Fruit fly (Drosophila melanogaster) whole organism, wandering third instar larva: ENCODE measurements around the gene Fam92.

Experiments
- Abd-B ChIP-seq: fragments of >200 bp; optimal IDR thresholded peaks from 2 replicates; lab custom pipeline; 2017; ENCODE audit warnings: missing biosample characterization, missing genetic modification characterization
- CG32264 ChIP-seq: fragments of 200-800 bp; sonication (Bioruptor generic); optimal IDR thresholded peaks from 2 replicates; lab custom pipeline; 2016; ENCODE audit warnings: missing biosample characterization, missing genetic modification characterization
- CG9705 ChIP-seq: fragments of 200-800 bp; sonication (Bioruptor generic); optimal IDR thresholded peaks from 2 replicates; lab custom pipeline; 2018; ENCODE audit warnings: missing biosample characterization, mild to moderate bottlenecking, missing genetic modification characterization
- CrebA ChIP-seq: fragments of 200-800 bp; sonication (Bioruptor generic); optimal IDR thresholded peaks from 2 replicates; lab custom pipeline; 2016; ENCODE audit warnings: missing biosample characterization, mild to moderate bottlenecking, missing genetic modification characterization, borderline replicate concordance
- Dfd ChIP-seq: fragments of >200 bp; optimal IDR thresholded peaks from 2 replicates; lab custom pipeline; 2017; ENCODE audit warnings: missing biosample characterization, missing genetic modification characterization
- HLH106 ChIP-seq: fragments of 200-800 bp; optimal IDR thresholded peaks from 3 replicates; lab custom pipeline; 2019; ENCODE audit warnings: missing biosample characterization, mild to moderate bottlenecking, missing genetic modification characterization, moderate library complexity
- Hnf4 ChIP-seq: fragments of 200-800 bp; sonication (Bioruptor generic); optimal IDR thresholded peaks from 2 replicates; lab custom pipeline; 2016; ENCODE audit warnings: missing biosample characterization, mild to moderate bottlenecking, missing genetic modification characterization
- Hr78 ChIP-seq: fragments of >200 bp; optimal IDR thresholded peaks from 2 replicates; lab custom pipeline; 2017; ENCODE audit warnings: missing biosample characterization, missing genetic modification characterization
- Hr83 ChIP-seq: fragments of 200-300 bp; sonication (Bioruptor generic); optimal IDR thresholded peaks from 2 replicates; lab custom pipeline; 2016; ENCODE audit warnings: missing biosample characterization, mild to moderate bottlenecking, missing genetic modification characterization, moderate library complexity; ENCODE audit not compliant: poor library complexity, severe bottlenecking
- Jra ChIP-seq: sonication (Bioruptor generic); optimal IDR thresholded peaks from 2 replicates; lab custom pipeline; 2016; ENCODE audit warnings: missing biosample characterization, missing genetic modification characterization
- Mio ChIP-seq: sonication (Bioruptor generic); optimal IDR thresholded peaks from 2 replicates; lab custom pipeline; 2016; ENCODE audit warnings: missing biosample characterization, missing genetic modification characterization
- Myc ChIP-seq: fragments of >200 bp; optimal IDR thresholded peaks from 2 replicates; lab custom pipeline; 2017
- N ChIP-seq: fragments of >200 bp; optimal IDR thresholded peaks from 2 replicates; lab custom pipeline; 2018; ENCODE audit warnings: missing biosample characterization, missing external identifiers, missing genetic modification characterization
- OdsH ChIP-seq: fragments of 200-800 bp; sonication (Bioruptor generic); optimal IDR thresholded peaks from 2 replicates; lab custom pipeline; 2016; ENCODE audit warnings: missing biosample characterization, mild to moderate bottlenecking, missing genetic modification characterization
- Rel ChIP-seq, 2 experiments: fragments of 200-800 bp; sonication (Bioruptor generic) in 1 of 2; optimal IDR thresholded peaks; 2 replicates in 1 of 2; 3 replicates in 1 of 2; lab custom pipeline; 2016 to 2019; ENCODE audit warnings: mild to moderate bottlenecking in 2 of 2, missing biosample characterization in 2 of 2, missing genetic modification characterization in 2 of 2, moderate library complexity in 1 of 2
- Sp1 ChIP-seq: fragments of 200-800 bp; sonication (Bioruptor generic); optimal IDR thresholded peaks from 3 replicates; lab custom pipeline; 2019; ENCODE audit warnings: missing biosample characterization, mild to moderate bottlenecking, missing genetic modification characterization, moderate library complexity
- Vsx2 ChIP-seq: fragments of 200-300, 225-300 bp; sonication (Bioruptor generic); optimal IDR thresholded peaks from 2 replicates; lab custom pipeline; 2018; ENCODE audit warnings: missing biosample characterization, missing genetic modification characterization; ENCODE audit not compliant: partially characterized antibody
- br ChIP-seq: fragments of 200-800 bp; sonication (Bioruptor generic); optimal IDR thresholded peaks from 2 replicates; lab custom pipeline; 2016; ENCODE audit warnings: missing biosample characterization, missing genetic modification characterization
- dl ChIP-seq, 2 experiments: fragments of 175-275, 200-275 bp in 1 of 2; fragments of 200-275 bp in 1 of 2; sonication (Bioruptor generic); optimal IDR thresholded peaks; lab custom pipeline; 2018; ENCODE audit warnings: mild to moderate bottlenecking in 2 of 2, missing biosample characterization in 2 of 2, missing genetic modification characterization in 2 of 2, moderate library complexity in 2 of 2; ENCODE audit not compliant: partially characterized antibody in 2 of 2, insufficient read depth in 1 of 2
- dmrt93B ChIP-seq: fragments of 200-800 bp; sonication (Bioruptor generic); optimal IDR thresholded peaks from 2 replicates; lab custom pipeline; 2018; ENCODE audit warnings: missing biosample characterization, mild to moderate bottlenecking, missing genetic modification characterization
- ey ChIP-seq: fragments of 200-800 bp; sonication (Bioruptor generic); optimal IDR thresholded peaks from 2 replicates; lab custom pipeline; 2016; ENCODE audit warnings: missing biosample characterization, missing genetic modification characterization
- foxo ChIP-seq, 2 experiments: fragments of 200-800 bp; sonication (Bioruptor generic); optimal IDR thresholded peaks; 2 replicates in 1 of 2; 3 replicates in 1 of 2; lab custom pipeline; 2016 to 2017; ENCODE audit warnings: missing biosample characterization in 2 of 2, missing genetic modification characterization in 2 of 2
- fru ChIP-seq: fragments of 200-800 bp; sonication (Bioruptor generic); optimal IDR thresholded peaks from 3 replicates; lab custom pipeline; 2016; ENCODE audit warnings: missing biosample characterization, mild to moderate bottlenecking, missing genetic modification characterization
- h ChIP-seq: fragments of 200-800 bp; sonication (Bioruptor generic); optimal IDR thresholded peaks from 3 replicates; lab custom pipeline; 2016; ENCODE audit warnings: missing biosample characterization, mild to moderate bottlenecking, missing genetic modification characterization
- jim ChIP-seq: fragments of 175-275, 200-325 bp; sonication (Bioruptor generic); optimal IDR thresholded peaks from 2 replicates; lab custom pipeline; 2016; ENCODE audit warnings: missing biosample characterization, mild to moderate bottlenecking, missing genetic modification characterization
- lola ChIP-seq: fragments of >200 bp; optimal IDR thresholded peaks from 2 replicates; lab custom pipeline; 2017; ENCODE audit warnings: missing biosample characterization, missing genetic modification characterization
- pan ChIP-seq: fragments of >200 bp; optimal IDR thresholded peaks from 2 replicates; lab custom pipeline; 2017
- psq ChIP-seq: fragments of 200-800 bp; sonication (Bioruptor generic); optimal IDR thresholded peaks from 3 replicates; lab custom pipeline; 2017; ENCODE audit warnings: missing biosample characterization, mild to moderate bottlenecking, missing genetic modification characterization, moderate library complexity
- rgr ChIP-seq: fragments of 200-800 bp; sonication (Bioruptor generic); optimal IDR thresholded peaks from 3 replicates; lab custom pipeline; 2016; ENCODE audit warnings: missing biosample characterization, mild to moderate bottlenecking, missing genetic modification characterization
- sage ChIP-seq: fragments of 200-800 bp; sonication (Bioruptor generic); optimal IDR thresholded peaks from 2 replicates; lab custom pipeline; 2016; ENCODE audit warnings: missing biosample characterization, mild to moderate bottlenecking, missing genetic modification characterization
- sv ChIP-seq: fragments of 200-800 bp; sonication (Bioruptor generic); optimal IDR thresholded peaks from 3 replicates; lab custom pipeline; 2016; ENCODE audit warnings: missing biosample characterization, missing genetic modification characterization
- tai ChIP-seq: sonication (Bioruptor generic); optimal IDR thresholded peaks from 2 replicates; lab custom pipeline; 2016; ENCODE audit warnings: missing biosample characterization, missing genetic modification characterization

Gene Fam92

DNA sequence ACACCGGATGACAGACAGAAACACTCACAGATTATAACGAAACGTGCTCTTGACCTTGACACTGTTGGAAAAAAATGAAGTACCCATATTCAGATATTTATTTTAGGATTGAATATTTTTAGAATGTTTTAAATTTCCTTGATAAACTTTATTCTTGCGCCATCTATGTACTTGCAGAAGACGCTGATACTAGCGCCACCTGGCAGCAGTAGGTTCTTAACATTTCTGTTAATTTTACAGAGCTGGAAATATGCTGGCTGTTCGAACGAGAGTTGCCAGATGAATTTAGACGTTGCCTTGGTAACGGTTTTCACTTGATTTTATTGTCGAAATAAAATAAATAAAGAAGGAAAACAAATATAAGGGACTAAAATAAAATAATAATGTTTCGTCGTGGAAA is at the start of gene Fam92:
Gene Fam92 (plus strand): TSS at position 350 of the 400 bp plus-strand sequence.
- TF ChIP-seq Hr83 (GFP tag; lab: Kevin White, UChicago): peak; percentile 39
- peak; percentile 34 for TF ChIP-seq CG9705 (GFP tag; lab: Kevin White, UChicago)
- TF ChIP-seq Myc (lab: Kevin White, UChicago): peak; percentile 64
- TF ChIP-seq psq (GFP tag; lab: Kevin White, UChicago): peak; percentile 32
- no peak for TF ChIP-seq CrebA
- TF ChIP-seq br (GFP tag; lab: Kevin White, UChicago): peak; percentile 68
- TF ChIP-seq Mio (GFP tag; lab: Kevin White, UChicago): peak; percentile 43
- TF ChIP-seq Hnf4 (GFP tag; lab: Kevin White, UChicago): peak; percentile 54
- peak; percentile 46 for TF ChIP-seq Jra
- TF ChIP-seq rgr: peak; percentile 69
- TF ChIP-seq sage: peak; percentile 55
- no peak for TF ChIP-seq Sp1
- TF ChIP-seq Rel (GFP tag; optimal IDR thresholded peaks at IDR 0.05; lab: Kevin White, UChicago): no peak
- peak; percentile 11 for TF ChIP-seq Rel (tag; optimal IDR thresholded peaks at IDR 0.05; lab: Kevin White, UChicago)
- peak; percentile 10 for TF ChIP-seq CG32264 (GFP tag; lab: Kevin White, UChicago)
- peak; percentile 47 for TF ChIP-seq HLH106
- TF ChIP-seq dl (GFP tag; optimal IDR thresholded peaks at IDR 0.05; lab: Kevin White, UChicago; ENCODE audit: insufficient read depth in 1 of 2, partially characterized antibody in 2 of 2): no peak
- TF ChIP-seq h (GFP tag; lab: Kevin White, UChicago): peak; percentile 66
- TF ChIP-seq Dfd (GFP tag; lab: Kevin White, UChicago): no peak
- TF ChIP-seq ey (GFP tag; lab: Kevin White, UChicago): peak; percentile 46
- TF ChIP-seq N (GFP tag; lab: Kevin White, UChicago): no peak
- peak; percentile 57 for TF ChIP-seq OdsH
- no peak for TF ChIP-seq Hr78 (GFP tag; lab: Kevin White, UChicago)
- TF ChIP-seq foxo (GFP tag; optimal IDR thresholded peaks at IDR 0.05; lab: Kevin White, UChicago): peak in 1 of 2 experiments; percentile 74
- TF ChIP-seq fru (GFP tag; lab: Kevin White, UChicago): peak; percentile 67

DNA sequence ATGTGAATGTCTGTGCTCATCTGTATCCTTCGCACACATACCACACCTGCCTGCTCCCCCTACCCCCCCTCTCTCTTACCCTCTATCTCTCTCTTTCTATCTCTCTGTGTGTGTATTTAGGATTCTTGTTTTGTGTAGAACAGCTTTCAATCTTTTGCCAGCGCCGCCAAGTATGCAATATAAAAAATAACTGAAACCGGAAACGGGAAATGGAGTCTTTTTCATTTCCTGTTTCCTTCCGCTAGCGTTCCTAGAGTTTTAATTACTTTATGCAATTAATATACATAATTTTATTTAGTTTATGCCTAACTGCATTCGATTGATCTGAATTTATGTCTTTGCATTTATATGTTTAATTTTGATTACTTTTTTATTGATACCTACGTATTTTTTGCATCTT is 32.3 kb upstream of the Fam92 start:
- TF ChIP-seq sage (no peak), Hr78 (GFP tag; lab: Kevin White, UChicago) (no peak), Myc (lab: Kevin White, UChicago) (no peak), Dfd (GFP tag; lab: Kevin White, UChicago) (no peak), Vsx2 (GFP tag; lab: Kevin White, UChicago) (no peak), HLH106 (no peak), foxo (GFP tag; optimal IDR thresholded peaks at IDR 0.05; lab: Kevin White, UChicago) (no peak), dmrt93B (GFP tag; lab: Kevin White, UChicago) (no peak), ey (GFP tag; lab: Kevin White, UChicago) (no peak), OdsH (no peak), h (GFP tag; lab: Kevin White, UChicago) (no peak), sv (GFP tag; lab: Kevin White, UChicago) (no peak), Abd-B (GFP tag; lab: Kevin White, UChicago) (no peak), Hr83 (GFP tag; lab: Kevin White, UChicago) (no peak), N (GFP tag; lab: Kevin White, UChicago) (no peak), tai (GFP tag; lab: Kevin White, UChicago) (no peak)

DNA sequence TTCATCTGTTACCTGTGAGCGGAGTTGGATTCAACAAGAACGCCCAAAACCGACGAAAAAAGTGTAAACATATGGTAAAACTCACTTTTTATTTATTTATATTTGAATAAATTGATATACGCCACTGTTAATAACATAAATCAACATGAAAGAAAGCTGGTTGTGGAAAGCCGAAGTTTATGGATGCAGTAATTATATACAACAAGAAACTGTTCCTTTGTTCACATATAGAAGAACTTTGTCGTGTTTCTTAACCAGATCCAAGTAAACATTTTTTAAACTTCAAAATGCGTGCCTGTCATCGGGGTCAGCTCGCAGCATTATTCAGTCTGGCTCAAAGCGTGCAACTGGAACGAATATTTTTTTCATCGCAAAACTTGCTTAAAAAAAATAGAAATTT is 26.7 kb upstream of the Fam92 start, which contains the start of gene Pkd2:
Gene Pkd2 (plus strand): TSS at position 301 of the 400 bp plus-strand sequence.
- TF ChIP-seq N (GFP tag; lab: Kevin White, UChicago) (no peak), Hr78 (GFP tag; lab: Kevin White, UChicago) (no peak), jim (GFP tag; lab: Kevin White, UChicago) (no peak), CG9705 (GFP tag; lab: Kevin White, UChicago) (no peak)

DNA sequence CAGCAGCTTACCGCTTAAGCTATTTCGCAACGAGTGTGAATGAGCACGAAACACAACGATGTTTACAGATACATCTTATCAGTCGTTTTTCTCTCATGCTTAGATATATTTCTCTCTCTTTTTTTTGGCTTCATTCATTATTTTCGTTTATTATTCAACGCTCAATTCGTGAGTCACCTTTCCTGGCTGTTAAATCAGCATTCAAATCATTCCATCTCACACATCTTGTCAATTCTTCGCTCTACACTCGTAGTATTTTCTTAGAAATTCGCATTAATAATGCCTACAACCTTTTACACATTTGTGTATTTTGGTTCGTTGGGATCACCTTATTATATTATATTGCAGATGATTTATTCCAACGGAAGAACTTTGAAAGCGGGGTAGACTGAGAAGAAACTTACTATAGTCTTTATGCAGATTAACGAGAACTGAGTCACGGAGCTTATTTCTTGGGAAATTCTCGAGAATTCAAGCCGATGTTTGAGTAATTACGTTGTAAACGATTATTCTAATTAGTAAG is 20.1 kb upstream of the Fam92 start:
- TF ChIP-seq rgr: no peak

- TF ChIP-seq Abd-B (GFP tag; lab: Kevin White, UChicago) (no peak), rgr (no peak), pan (lab: Kevin White, UChicago) (no peak), lola (GFP tag; lab: Kevin White, UChicago) (no peak), Dfd (GFP tag; lab: Kevin White, UChicago) (no peak), Hr78 (GFP tag; lab: Kevin White, UChicago) (no peak), Hr83 (GFP tag; lab: Kevin White, UChicago) (no peak), ey (GFP tag; lab: Kevin White, UChicago) (no peak), CG32264 (GFP tag; lab: Kevin White, UChicago) (no peak), dmrt93B (GFP tag; lab: Kevin White, UChicago) (no peak), foxo (GFP tag; optimal IDR thresholded peaks at IDR 0.05; lab: Kevin White, UChicago) (no peak), N (GFP tag; lab: Kevin White, UChicago) (no peak)
These were observed 14.0 kb upstream of the Fam92 start for dm6 chr2L:12410679-12411078.
